Fruit fly (Drosophila melanogaster): Measurements from ENCODE around the gene CG43798.
A peak's percentile ranks its signal among the peaks of the same experiment; 100 is the strongest.

The CG43798 gene

dm6 chr2L:4646751-4647150 lies at the start of gene CG43798:
Gene CG43798 (plus strand): TSS chr2L:4647051.
- TF ChIP-seq ss (GFP tag; optimal IDR thresholded peaks at IDR 0.05) (no peak), fd85E (GFP tag; optimal IDR thresholded peaks at IDR 0.05) (no peak)

dm6 chr2L:4597580-4597979 lies 49.3 kb upstream of the CG43798 start:
- TF ChIP-seq CG6163 (GFP tag; IDR thresholded peaks at IDR 0.05) (no peak), spab (GFP tag; optimal IDR thresholded peaks at IDR 0.05) (no peak), Smox (GFP tag; optimal IDR thresholded peaks at IDR 0.05) (no peak), topi (GFP tag; optimal IDR thresholded peaks at IDR 0.05) (no peak), CG7368 (GFP tag; optimal IDR thresholded peaks at IDR 0.05) (no peak), Hr39 (GFP tag; optimal IDR thresholded peaks at IDR 0.05) (no peak), lz (GFP tag; optimal IDR thresholded peaks at IDR 0.05) (no peak), Ets21C (GFP tag; optimal IDR thresholded peaks at IDR 0.05) (no peak), dsx (GFP tag; optimal IDR thresholded peaks at IDR 0.05; ENCODE audit: poor library complexity, severe bottlenecking) (no peak), salr (GFP tag; optimal IDR thresholded peaks at IDR 0.05) (no peak), CG11902 (GFP tag; optimal IDR thresholded peaks at IDR 0.05) (no peak), ss (GFP tag; optimal IDR thresholded peaks at IDR 0.05) (no peak), CG3919 (GFP tag; optimal IDR thresholded peaks at IDR 0.05) (no peak), fkh (GFP tag; optimal IDR thresholded peaks at IDR 0.05) (no peak), Sox102F (GFP tag; optimal IDR thresholded peaks at IDR 0.05) (no peak), CG1621 (tag; optimal IDR thresholded peaks at IDR 0.05) (no peak), vri (GFP tag; optimal IDR thresholded peaks at IDR 0.05) (no peak), pdm3 (GFP tag; optimal IDR thresholded peaks at IDR 0.05) (no peak), fd59A (GFP tag; optimal IDR thresholded peaks at IDR 0.05) (no peak), OdsH (GFP tag; optimal IDR thresholded peaks at IDR 0.05) (no peak)

dm6 chr2L:4599812-4600454 lies 46.9 kb upstream of the CG43798 start:
- TF ChIP-seq svp (GFP tag) (peak; percentile 15), CG3032 (tag; optimal IDR thresholded peaks at IDR 0.05) (no peak), CG6163 (GFP tag; IDR thresholded peaks at IDR 0.05) (0 out of 3 replicates have a peak, but pooled peaks have one; percentile 49), ss (GFP tag; optimal IDR thresholded peaks at IDR 0.05) (peak in 1 of 2 experiments; percentile 18), CG11902 (GFP tag; optimal IDR thresholded peaks at IDR 0.05) (no peak), Lpt (GFP tag; optimal IDR thresholded peaks at IDR 0.05) (peak; percentile 36), Eip78C (GFP tag) (peak; percentile 50)

dm6 chr2L:4614140-4614642 lies 32.7 kb upstream of the CG43798 start, which contains the start of gene dpy:
Gene dpy (minus strand): TSS chr2L:4614300.
- TF ChIP-seq CG34406 (GFP tag; optimal IDR thresholded peaks at IDR 0.05), result no peak
- peak; percentile 58 for TF ChIP-seq Eip78C (GFP tag)
- no peak for TF ChIP-seq CG6854 (GFP tag; optimal IDR thresholded peaks at IDR 0.05)
- TF ChIP-seq Blimp-1 (GFP tag; optimal IDR thresholded peaks at IDR 0.05), result peak; percentile 31
- TF ChIP-seq vri (GFP tag; optimal IDR thresholded peaks at IDR 0.05), result peak; percentile 1
- peak; percentile 9 for TF ChIP-seq dsx (GFP tag; optimal IDR thresholded peaks at IDR 0.05; ENCODE audit: poor library complexity, severe bottlenecking)
- peak in 1 of 2 experiments; percentile 15 for TF ChIP-seq ss (GFP tag; optimal IDR thresholded peaks at IDR 0.05)
- TF ChIP-seq CG16779 (tag; optimal IDR thresholded peaks at IDR 0.05), result no peak
- TF ChIP-seq CG6163 (GFP tag; IDR thresholded peaks at IDR 0.05), result 0 out of 3 replicates have a peak, but pooled peaks have one; percentile 30
- TF ChIP-seq achi (GFP tag; optimal IDR thresholded peaks at IDR 0.05), result peak; percentile 33
- TF ChIP-seq salr (GFP tag; optimal IDR thresholded peaks at IDR 0.05), result no peak
- no peak for TF ChIP-seq Hr4 (GFP tag; optimal IDR thresholded peaks at IDR 0.05)
- TF ChIP-seq CG6808 (GFP tag; optimal IDR thresholded peaks at IDR 0.05), result no peak
- TF ChIP-seq CG1621 (tag; optimal IDR thresholded peaks at IDR 0.05), result no peak
- 0 out of 3 replicates have a peak, but pooled peaks have one; percentile 34 for TF ChIP-seq eg (GFP tag; IDR thresholded peaks at IDR 0.05)
- TF ChIP-seq CG9139 (GFP tag; optimal IDR thresholded peaks at IDR 0.05), result peak; percentile 2
- peak; percentile 28 for TF ChIP-seq Eip75B (GFP tag; optimal IDR thresholded peaks at IDR 0.05)
- TF ChIP-seq fkh (GFP tag; optimal IDR thresholded peaks at IDR 0.05), result peak; percentile 80
